Worm (Caenorhabditis elegans) whole organism, L4 larva: ENCODE data around the gene icl-1.
A peak's percentile ranks its signal among the peaks of the same experiment; 100 is the strongest.

ENCODE experiments used
- F44E2.7 ChIP-seq: fragments of 200-800 bp; sonication (Bioruptor generic); IDR thresholded peaks from 2 replicates; pipeline ENCODE4 v2.1.2; 2022; ENCODE audit warnings: missing genetic modification characterization, missing compliant biosample characterization
- T20F7.1 ChIP-seq: fragments of 200-800 bp; sonication (Bioruptor generic); optimal IDR thresholded peaks from 2 replicates; lab custom pipeline; 2018; ENCODE audit warnings: mild to moderate bottlenecking, missing genetic modification characterization, missing compliant biosample characterization
- T26A8.4 ChIP-seq: fragments of 200-800 bp; sonication (Bioruptor generic); IDR thresholded peaks from 2 replicates; pipeline ENCODE4 v1.3.6; 2022; ENCODE audit warnings: missing genetic modification characterization, missing compliant biosample characterization
- Y48G9A.11 ChIP-seq: fragments of 200-800 bp; sonication (Bioruptor generic); IDR thresholded peaks from 2 replicates; pipeline ENCODE4 v1.3.6; 2022; ENCODE audit warnings: missing genetic modification reagents, missing genetic modification characterization, missing compliant biosample characterization
- aha-1 ChIP-seq: fragments of 150-350 bp; peaks from one replicate; lab custom pipeline; 2014; ENCODE audit warnings: missing biosample characterization, missing genetic modification characterization
- arid-1 ChIP-seq: fragments of 200-800 bp; sonication (Bioruptor generic); conservative IDR thresholded peaks from 2 replicates; pipeline ENCODE4 v1.3.6; 2022; ENCODE audit warnings: missing genetic modification reagents, missing genetic modification characterization, missing compliant biosample characterization
- attf-4 ChIP-seq: sonication (generic microtip); optimal IDR thresholded peaks from 3 replicates; lab custom pipeline; 2017; ENCODE audit warnings: missing biosample characterization, missing genetic modification characterization
- ceh-44 ChIP-seq: fragments of 200-800 bp; sonication (Bioruptor generic); IDR thresholded peaks from 2 replicates; pipeline ENCODE4 v1.3.6; 2022; ENCODE audit warnings: missing genetic modification reagents, missing genetic modification characterization, missing compliant biosample characterization
- ces-1 ChIP-seq: fragments of 150-350 bp; sonication (generic microtip); optimal IDR thresholded peaks from 4 replicates; lab custom pipeline; 2014; ENCODE audit warnings: missing biosample characterization, missing genetic modification reagents, missing genetic modification characterization
- cey-2 ChIP-seq: sonication (generic microtip); optimal IDR thresholded peaks from 3 replicates; lab custom pipeline; 2017; ENCODE audit warnings: missing genetic modification characterization, mild to moderate bottlenecking, missing compliant biosample characterization, antibody characterized with exemption, borderline replicate concordance; ENCODE audit not compliant: insufficient read depth
- ctbp-1 ChIP-seq: fragments of 200-800 bp; sonication (Bioruptor generic); IDR thresholded peaks from 2 replicates; pipeline ENCODE4 v1.3.6; 2022; ENCODE audit warnings: missing genetic modification reagents, missing genetic modification characterization, missing compliant biosample characterization
- daf-16 ChIP-seq, 3 experiments: sonication (generic microtip); optimal IDR thresholded peaks; 2 replicates each; lab custom pipeline; 2016 to 2017; ENCODE audit warnings: missing genetic modification characterization in 3 of 3, missing genetic modification reagents in 3 of 3, mild to moderate bottlenecking in 2 of 3, missing compliant biosample characterization in 2 of 3, missing biosample characterization in 1 of 3, moderate library complexity in 1 of 3
- daf-19 ChIP-seq: fragments of 200-800 bp; sonication (Bioruptor generic); conservative IDR thresholded peaks from 2 replicates; pipeline ENCODE4 v1.3.6; 2022; ENCODE audit warnings: missing genetic modification characterization, missing compliant biosample characterization
- dmd-6 ChIP-seq: fragments of 200-800 bp; sonication (Bioruptor generic); IDR thresholded peaks from 2 replicates; pipeline ENCODE4 v1.3.6; 2022; ENCODE audit warnings: missing genetic modification reagents, missing genetic modification characterization, missing compliant biosample characterization
- duxl-1 ChIP-seq: sonication (generic microtip); optimal IDR thresholded peaks from 2 replicates; lab custom pipeline; 2016; ENCODE audit warnings: mild to moderate bottlenecking, missing genetic modification characterization, moderate library complexity, missing compliant biosample characterization; ENCODE audit not compliant: poor library complexity
- fkh-10 ChIP-seq: fragments of 150-350 bp; optimal IDR thresholded peaks from 2 replicates; lab custom pipeline; 2014; ENCODE audit warnings: missing biosample characterization, missing genetic modification reagents, missing genetic modification characterization
- hlh-30 ChIP-seq: sonication (generic microtip); optimal IDR thresholded peaks from 2 replicates; lab custom pipeline; 2017; ENCODE audit warnings: antibody characterized with exemption, mild to moderate bottlenecking, missing genetic modification characterization, missing compliant biosample characterization; ENCODE audit not compliant: insufficient read depth
- hmg-1.1 ChIP-seq: fragments of 200-800 bp; sonication (Bioruptor generic); IDR thresholded peaks from 2 replicates; pipeline ENCODE4 v1.3.6; 2022; ENCODE audit warnings: missing genetic modification reagents, missing genetic modification characterization, missing compliant biosample characterization
- jun-1 ChIP-seq: fragments of 150-350 bp; optimal IDR thresholded peaks from 2 replicates; lab custom pipeline; 2014; ENCODE audit warnings: missing biosample characterization, missing genetic modification reagents, missing genetic modification characterization
- lim-7 ChIP-seq: fragments of 200-800 bp; sonication (Bioruptor generic); IDR thresholded peaks from 2 replicates; pipeline ENCODE4 v1.3.6; 2022; ENCODE audit warnings: missing genetic modification characterization, missing compliant biosample characterization
- lin-1 ChIP-seq: fragments of 200-800 bp; sonication (Bioruptor generic); IDR thresholded peaks from 2 replicates; pipeline ENCODE4 v1.3.6; 2022; ENCODE audit warnings: missing genetic modification reagents, missing genetic modification characterization, missing compliant biosample characterization
- lin-29 ChIP-seq: fragments of 200-800 bp; sonication (Bioruptor generic); IDR thresholded peaks from 2 replicates; pipeline ENCODE4 v1.3.6; 2022; ENCODE audit warnings: missing genetic modification reagents, missing genetic modification characterization, missing compliant biosample characterization
- lin-39 ChIP-seq: fragments of 150-350 bp; optimal IDR thresholded peaks from 2 replicates; lab custom pipeline; 2014; ENCODE audit warnings: missing biosample characterization, missing genetic modification reagents, missing genetic modification characterization
- lsy-2 ChIP-seq, 2 experiments: fragments of 150-350 bp in 1 of 2; sonication (generic microtip) in 1 of 2; optimal IDR thresholded peaks; 2 replicates each; lab custom pipeline; 2014 to 2017; ENCODE audit warnings: missing biosample characterization in 2 of 2, missing genetic modification characterization in 2 of 2
- madf-5 ChIP-seq, 2 experiments: fragments of 200-800 bp; sonication (Bioruptor generic); IDR thresholded peaks; 2 replicates each; pipeline ENCODE4 v1.3.6; 2022; ENCODE audit warnings: missing compliant biosample characterization in 2 of 2, missing genetic modification characterization in 2 of 2
- madf-9 ChIP-seq: fragments of 200-800 bp; sonication (Bioruptor generic); conservative IDR thresholded peaks from 2 replicates; pipeline ENCODE4 v1.3.6; 2022; ENCODE audit warnings: missing genetic modification reagents, missing genetic modification characterization, missing compliant biosample characterization
- mdl-1 ChIP-seq, 2 experiments: fragments of 150-350 bp in 1 of 2; sonication (generic microtip) in 1 of 2; optimal IDR thresholded peaks; 2 replicates each; lab custom pipeline; 2014 to 2017; ENCODE audit warnings: missing biosample characterization in 2 of 2, missing genetic modification characterization in 2 of 2
- mxl-2 ChIP-seq: fragments of 200-800 bp; sonication (Bioruptor generic); conservative IDR thresholded peaks from 2 replicates; pipeline ENCODE4 v1.3.6; 2022; ENCODE audit warnings: missing genetic modification reagents, missing genetic modification characterization, missing compliant biosample characterization
- nhr-102 ChIP-seq: sonication (generic microtip); optimal IDR thresholded peaks from 2 replicates; lab custom pipeline; 2016; ENCODE audit warnings: mild to moderate bottlenecking, missing genetic modification characterization, moderate library complexity, missing compliant biosample characterization
- nhr-11 ChIP-seq: fragments of 150-350 bp; optimal IDR thresholded peaks from 2 replicates; lab custom pipeline; 2014; ENCODE audit warnings: missing biosample characterization, missing genetic modification characterization
- nhr-237 ChIP-seq: sonication (generic microtip); optimal IDR thresholded peaks from 2 replicates; lab custom pipeline; 2017; ENCODE audit warnings: missing biosample characterization, missing genetic modification characterization
- nhr-6 ChIP-seq: fragments of 150-350 bp; optimal IDR thresholded peaks from 2 replicates; lab custom pipeline; 2014; ENCODE audit warnings: missing biosample characterization, missing genetic modification characterization
- nhr-76 ChIP-seq: fragments of 150-350 bp; optimal IDR thresholded peaks from 2 replicates; lab custom pipeline; 2014; ENCODE audit warnings: missing biosample characterization, missing genetic modification characterization
- pha-4 ChIP-seq, 2 experiments: fragments of 150-350 bp in 1 of 2; fragments of 200-800 bp in 1 of 2; sonication (Bioruptor generic) in 1 of 2; IDR thresholded peaks in 1 of 2; optimal IDR thresholded peaks in 1 of 2; 2 replicates each; pipeline versions ENCODE4 v1.3.6 to Lab custom; 2014 to 2022; ENCODE audit warnings: missing genetic modification characterization in 2 of 2, missing genetic modification reagents in 2 of 2, missing biosample characterization in 1 of 2, missing compliant biosample characterization in 1 of 2
- php-3 ChIP-seq: fragments of 200-800 bp; sonication (Bioruptor generic); IDR thresholded peaks from 2 replicates; pipeline ENCODE4 v1.3.6; 2022; ENCODE audit warnings: missing genetic modification reagents, missing genetic modification characterization, missing compliant biosample characterization
- pqm-1 ChIP-seq: sonication (generic microtip); optimal IDR thresholded peaks from 2 replicates; lab custom pipeline; 2017; ENCODE audit warnings: missing biosample characterization, missing genetic modification characterization
- tag-97 ChIP-seq: fragments of 200-800 bp; sonication (Bioruptor generic); IDR thresholded peaks from 2 replicates; pipeline ENCODE4 v1.3.6; 2022; ENCODE audit warnings: missing genetic modification characterization, missing compliant biosample characterization
- unc-62 ChIP-seq, 3 experiments: fragments of 150-350 bp in 1 of 3; sonication (generic microtip); optimal IDR thresholded peaks in 2 of 3; peaks in 1 of 3; 1 replicate in 1 of 3; 2 replicates in 2 of 3; lab custom pipeline; 2014 to 2017; ENCODE audit warnings: missing biosample characterization in 3 of 3, missing genetic modification characterization in 3 of 3, missing genetic modification reagents in 3 of 3, missing genotype in 1 of 3
- vab-7 ChIP-seq: fragments of 200-800 bp; sonication (Bioruptor generic); IDR thresholded peaks from 2 replicates; pipeline ENCODE4 v1.3.6; 2022; ENCODE audit warnings: missing genetic modification reagents, missing genetic modification characterization, missing compliant biosample characterization
- ztf-11 ChIP-seq: fragments of 150-350 bp; optimal IDR thresholded peaks from 2 replicates; lab custom pipeline; 2014; ENCODE audit warnings: missing biosample characterization, missing genetic modification characterization
- ztf-7 ChIP-seq: fragments of 150-350 bp; optimal IDR thresholded peaks from 2 replicates; lab custom pipeline; 2014; ENCODE audit warnings: missing biosample characterization, missing genetic modification characterization

The icl-1 gene

ce11 chrV:724946-725806 lies 2.6 kb downstream of the icl-1 start (continued):
- TF ChIP-seq cey-2 (tag; lab: Kevin White, UChicago) (no peak), ztf-7 (tag; lab: Kevin White, UChicago) (no peak), nhr-6 (peak; percentile 49), lim-7 (GFP tag; lab: Robert Waterston, UW) (no peak), vab-7 (GFP tag; lab: Robert Waterston, UW) (no peak), lin-29 (GFP tag; lab: Robert Waterston, UW) (no peak), dmd-6 (GFP tag; lab: Robert Waterston, UW) (no peak), ces-1 (GFP tag; lab: Kevin White, UChicago) (no peak), tag-97 (GFP tag; lab: Robert Waterston, UW) (no peak), daf-19 (GFP tag; lab: Robert Waterston, UW) (no peak), aha-1 (tag; lab: Kevin White, UChicago) (peak; percentile 81), fkh-10 (no peak), nhr-102 (tag; lab: Kevin White, UChicago) (no peak), lsy-2 (tag; optimal IDR thresholded peaks at IDR 0.05; lab: Kevin White, UChicago) (peak in 1 of 2 experiments; percentile 20), duxl-1 (tag; lab: Kevin White, UChicago) (peak; percentile 54), ctbp-1 (GFP tag; lab: Robert Waterston, UW) (no peak), unc-62 (GFP tag; optimal IDR thresholded peaks at IDR 0.05 in 1 of 2; lab: Kevin White, UChicago) (peak in 1 of 2 experiments; percentile 90), unc-62 (tag; optimal IDR thresholded peaks at IDR 0.05; lab: Kevin White, UChicago) (no peak), nhr-76 (no peak), nhr-11 (tag; lab: Kevin White, UChicago) (no peak), hlh-30 (tag; lab: Kevin White, UChicago) (peak; percentile 3), T26A8.4 (GFP tag; lab: Robert Waterston, UW) (peak; percentile 5), madf-9 (GFP tag; lab: Robert Waterston, UW) (no peak), nhr-237 (tag; lab: Kevin White, UChicago) (no peak), attf-4 (tag; lab: Kevin White, UChicago) (no peak), pqm-1 (tag; lab: Kevin White, UChicago) (no peak), ceh-44 (GFP tag; lab: Robert Waterston, UW) (no peak), lin-1 (no peak), arid-1 (GFP tag; lab: Robert Waterston, UW) (0 out of 2 replicates have a peak, but pooled peaks have one; percentile 12), ztf-11 (tag; lab: Kevin White, UChicago) (no peak), php-3 (GFP tag; lab: Robert Waterston, UW) (no peak), lin-39 (tag; lab: Kevin White, UChicago) (no peak), jun-1 (tag; lab: Kevin White, UChicago) (no peak), mxl-2 (GFP tag; lab: Robert Waterston, UW) (no peak; the same call in 1 of the 2 replicates), madf-5 (GFP tag; IDR thresholded peaks at IDR 0.05; lab: Robert Waterston, UW) (no peak), mdl-1 (tag; optimal IDR thresholded peaks at IDR 0.05; lab: Kevin White, UChicago) (peak in 1 of 2 experiments; percentile 4), T20F7.1 (GFP tag; lab: Kevin White, UChicago) (no peak), pha-4 (GFP tag; IDR thresholded peaks at IDR 0.05; lab: Robert Waterston, UW) (no peak; the same call in 1 of the 2 replicates), pha-4 (tag; optimal IDR thresholded peaks at IDR 0.05; lab: Kevin White, UChicago) (no peak), Y48G9A.11 (GFP tag; lab: Robert Waterston, UW) (no peak), F44E2.7 (GFP tag; lab: Robert Waterston, UW) (0 out of 2 replicates have a peak, but pooled peaks have one; percentile 2), hmg-1.1 (GFP tag; lab: Robert Waterston, UW) (no peak), daf-16 (GFP tag; optimal IDR thresholded peaks at IDR 0.05; lab: Kevin White, UChicago) (peak in 1 of 2 experiments; percentile 8), daf-16 (tag; optimal IDR thresholded peaks at IDR 0.05; lab: Kevin White, UChicago) (peak; percentile 4)
- TF ChIP-seq, all 104 proteins: peak for 16
